Fruit fly (Drosophila melanogaster) whole organism, embryonic: ENCODE measurements around the gene CG10841.

Source experiments
- Blimp-1 ChIP-seq: fragments of 200-800 bp; sonication (Bioruptor generic); optimal IDR thresholded peaks from 3 replicates; lab custom pipeline; 2018; ENCODE audit warnings: missing biosample characterization, missing genetic modification characterization, mild to moderate bottlenecking, moderate library complexity, missing genetic modification reagents
- BtbVII ChIP-seq: fragments of 200-800 bp; sonication (Bioruptor generic); optimal IDR thresholded peaks from 3 replicates; lab custom pipeline; 2017; ENCODE audit warnings: missing biosample characterization, mild to moderate bottlenecking, missing genetic modification characterization
- CG13287 ChIP-seq: fragments of 200-800 bp; sonication (Bioruptor generic); IDR thresholded peaks from 2 replicates; pipeline ENCODE4 v1.3.6; 2022; ENCODE audit warnings: missing biosample characterization, missing genetic modification characterization; ENCODE audit not compliant: partially characterized antibody
- CG15479 ChIP-seq: fragments of 200-800 bp; sonication (Bioruptor generic); optimal IDR thresholded peaks from 3 replicates; lab custom pipeline; 2019; ENCODE audit warnings: missing biosample characterization, mild to moderate bottlenecking, missing genetic modification characterization, moderate library complexity
- CG15514 ChIP-seq: fragments of 200-800 bp; sonication (Bioruptor generic); optimal IDR thresholded peaks from 3 replicates; lab custom pipeline; 2017; ENCODE audit warnings: missing biosample characterization, missing genetic modification characterization, mild to moderate bottlenecking, moderate library complexity, missing genetic modification reagents
- CG1603 ChIP-seq: fragments of 200-800 bp; sonication (Bioruptor generic); optimal IDR thresholded peaks from 2 replicates; lab custom pipeline; 2019; ENCODE audit warnings: missing biosample characterization, mild to moderate bottlenecking, missing genetic modification characterization, moderate library complexity
- CG16815 ChIP-seq: fragments of 200-800 bp; sonication (Bioruptor generic); optimal IDR thresholded peaks from 3 replicates; lab custom pipeline; 2017; ENCODE audit warnings: missing biosample characterization, mild to moderate bottlenecking, missing genetic modification characterization
- CG17612 ChIP-seq: fragments of 200-800 bp; sonication (Bioruptor generic); IDR thresholded peaks from 2 replicates; pipeline ENCODE4 v1.3.6; 2022; ENCODE audit warnings: missing biosample characterization, missing genetic modification characterization
- CG18476 ChIP-seq: fragments of 200-800 bp; sonication (Bioruptor generic); optimal IDR thresholded peaks from 2 replicates; lab custom pipeline; 2016; ENCODE audit warnings: missing biosample characterization, mild to moderate bottlenecking, missing genetic modification characterization
- CG2120 ChIP-seq: fragments of 200-800 bp; sonication (Bioruptor generic); optimal IDR thresholded peaks from 3 replicates; lab custom pipeline; 2016; ENCODE audit warnings: missing biosample characterization, missing genetic modification characterization
- CG2889 ChIP-seq: fragments of 200-800 bp; sonication (Bioruptor generic); IDR thresholded peaks from 3 replicates; pipeline ENCODE4 v1.3.6; 2022; ENCODE audit warnings: missing biosample characterization, missing genetic modification characterization
- CG30403 ChIP-seq: fragments of 200-800 bp; sonication (Bioruptor generic); optimal IDR thresholded peaks from 3 replicates; lab custom pipeline; 2016; ENCODE audit warnings: missing biosample characterization, missing genetic modification characterization
- CG4730 ChIP-seq: fragments of 200-800 bp; sonication (Bioruptor generic); IDR thresholded peaks from 2 replicates; pipeline ENCODE4 v1.3.6; 2022; ENCODE audit warnings: missing biosample characterization, missing genetic modification characterization
- CG6689 ChIP-seq: fragments of 200-800 bp; sonication (Bioruptor generic); IDR thresholded peaks from 2 replicates; pipeline ENCODE4 v1.3.6; 2022; ENCODE audit warnings: missing biosample characterization, missing genetic modification characterization
- CG8478 ChIP-seq: fragments of >200 bp; optimal IDR thresholded peaks from 2 replicates; lab custom pipeline; 2018
- CG9932 ChIP-seq: fragments of 200-800 bp; sonication (Bioruptor generic); IDR thresholded peaks from 2 replicates; pipeline ENCODE4 v1.3.6; 2022; ENCODE audit warnings: missing biosample characterization, missing genetic modification characterization
- Drgx ChIP-seq: fragments of 200-800 bp; sonication (Bioruptor generic); IDR thresholded peaks from 2 replicates; pipeline ENCODE4 v1.3.6; 2022; ENCODE audit warnings: missing biosample characterization, missing genetic modification characterization
- ERR ChIP-seq: fragments of 200-800 bp; sonication (Bioruptor generic); optimal IDR thresholded peaks from 2 replicates; lab custom pipeline; 2016; ENCODE audit warnings: missing biosample characterization, missing genetic modification characterization
- Elba2 ChIP-seq: fragments of 200-800 bp; sonication (Bioruptor generic); optimal IDR thresholded peaks from 3 replicates; lab custom pipeline; 2016; ENCODE audit warnings: missing biosample characterization, missing genetic modification characterization
- Ets97D ChIP-seq: fragments of 200-800 bp; sonication (Bioruptor generic); optimal IDR thresholded peaks from 3 replicates; lab custom pipeline; 2016; ENCODE audit warnings: missing biosample characterization, missing genetic modification characterization
- Gug ChIP-seq: fragments of 200-800 bp; sonication (Bioruptor generic); IDR thresholded peaks from 4 replicates; pipeline ENCODE4 v1.3.6; 2022; ENCODE audit warnings: missing biosample characterization, missing genetic modification characterization
- Hsf ChIP-seq: fragments of 200-800 bp; sonication (Bioruptor generic); optimal IDR thresholded peaks from 3 replicates; lab custom pipeline; 2016; ENCODE audit warnings: missing biosample characterization, missing genetic modification characterization
- MTF-1 ChIP-seq: fragments of 200-800 bp; sonication (Bioruptor generic); optimal IDR thresholded peaks from 2 replicates; lab custom pipeline; 2018; ENCODE audit warnings: missing biosample characterization, mild to moderate bottlenecking, missing genetic modification characterization, borderline replicate concordance
- Max ChIP-seq: fragments of 200-800 bp; sonication (Bioruptor generic); optimal IDR thresholded peaks from 2 replicates; lab custom pipeline; 2016; ENCODE audit warnings: missing biosample characterization, mild to moderate bottlenecking, missing genetic modification characterization
- Med ChIP-seq: fragments of 200-800 bp; sonication (Bioruptor generic); peaks from one replicate; lab custom pipeline; 2016; ENCODE audit warnings: missing biosample characterization, missing genetic modification characterization, mild to moderate bottlenecking, inconsistent platforms, moderate library complexity
- Ravus ChIP-seq: fragments of 200-800 bp; sonication (Bioruptor generic); IDR thresholded peaks from 2 replicates; pipeline ENCODE4 v1.3.6; 2022; ENCODE audit warnings: missing biosample characterization, missing genetic modification characterization
- Rfx ChIP-seq: fragments of 200-800 bp; sonication (Bioruptor generic); IDR thresholded peaks from 2 replicates; pipeline ENCODE4 v1.3.6; 2022; ENCODE audit warnings: missing biosample characterization, missing genetic modification characterization
- ase ChIP-seq: fragments of 200-800 bp; sonication (Bioruptor generic); IDR thresholded peaks from 3 replicates; pipeline ENCODE4 v1.3.6; 2022; ENCODE audit warnings: missing biosample characterization, missing genetic modification characterization
- bab2 ChIP-seq: fragments of 200-800 bp; sonication (Bioruptor generic); optimal IDR thresholded peaks from 2 replicates; lab custom pipeline; 2016; ENCODE audit warnings: missing biosample characterization, missing genetic modification characterization
- cato ChIP-seq: fragments of 200-800 bp; sonication (Bioruptor generic); optimal IDR thresholded peaks from 2 replicates; lab custom pipeline; 2016; ENCODE audit warnings: missing biosample characterization, missing genetic modification characterization, borderline replicate concordance
- dm ChIP-seq: fragments of 200-800 bp; sonication (Bioruptor generic); optimal IDR thresholded peaks from 3 replicates; lab custom pipeline; 2016; ENCODE audit warnings: missing biosample characterization, missing genetic modification characterization
- gcm ChIP-seq: fragments of 200-800 bp; sonication (Bioruptor generic); optimal IDR thresholded peaks from 2 replicates; lab custom pipeline; 2019; ENCODE audit warnings: missing biosample characterization, mild to moderate bottlenecking, missing genetic modification characterization, moderate library complexity
- gsb ChIP-seq: fragments of 200-800 bp; sonication (Bioruptor generic); IDR thresholded peaks from 2 replicates; pipeline ENCODE4 v1.3.6; 2022; ENCODE audit warnings: missing biosample characterization, missing genetic modification characterization
- gt ChIP-seq: fragments of 200-800 bp; sonication (Bioruptor generic); IDR thresholded peaks from 2 replicates; pipeline ENCODE4 v1.3.6; 2022; ENCODE audit warnings: missing biosample characterization, missing genetic modification characterization
- h ChIP-seq: fragments of >200 bp; optimal IDR thresholded peaks from 2 replicates; lab custom pipeline; 2017
- hkb ChIP-seq, 2 experiments: fragments of 200-800 bp in 1 of 2; fragments of >200 bp in 1 of 2; sonication (Bioruptor generic) in 1 of 2; IDR thresholded peaks in 1 of 2; optimal IDR thresholded peaks in 1 of 2; 2 replicates each; pipeline versions ENCODE4 v1.3.6 to Lab custom; 2017 to 2022; ENCODE audit warnings: missing biosample characterization in 1 of 2, missing genetic modification characterization in 1 of 2
- nerfin-2 ChIP-seq: fragments of 200-800 bp; sonication (Bioruptor generic); IDR thresholded peaks from 2 replicates; pipeline ENCODE4 v1.3.6; 2022; ENCODE audit warnings: missing biosample characterization, missing genetic modification characterization; ENCODE audit not compliant: partially characterized antibody
- org-1 ChIP-seq: fragments of 200-800 bp; sonication (Bioruptor generic); optimal IDR thresholded peaks from 2 replicates; lab custom pipeline; 2017; ENCODE audit warnings: missing biosample characterization, missing genetic modification characterization
- rib ChIP-seq: fragments of 200-800 bp; sonication (Bioruptor generic); IDR thresholded peaks from 2 replicates; pipeline ENCODE4 v1.3.6; 2022; ENCODE audit warnings: missing biosample characterization, missing genetic modification characterization
- sens ChIP-seq: fragments of 200-800 bp; sonication (Bioruptor generic); peaks from one replicate; lab custom pipeline; 2016; ENCODE audit warnings: missing biosample characterization, missing genetic modification characterization
- sens-2 ChIP-seq: fragments of 200-800 bp; sonication (Bioruptor generic); IDR thresholded peaks from 2 replicates; pipeline ENCODE4 v1.3.6; 2022; ENCODE audit warnings: missing biosample characterization, missing genetic modification characterization
- sisA ChIP-seq: fragments of 200-800 bp; sonication (Bioruptor generic); IDR thresholded peaks from 2 replicates; pipeline ENCODE4 v1.3.6; 2022; ENCODE audit warnings: missing biosample characterization, missing genetic modification characterization
- slbo ChIP-seq: fragments of 200-800 bp; sonication (Bioruptor generic); IDR thresholded peaks from 2 replicates; pipeline ENCODE4 v1.3.6; 2022; ENCODE audit warnings: missing biosample characterization, missing genetic modification characterization
- slp2 ChIP-seq: fragments of 200-800 bp; sonication (Bioruptor generic); optimal IDR thresholded peaks from 2 replicates; lab custom pipeline; 2016; ENCODE audit warnings: missing biosample characterization, missing genetic modification characterization
- sna ChIP-seq: fragments of 200-800 bp; sonication (Bioruptor generic); IDR thresholded peaks from 2 replicates; pipeline ENCODE4 v1.3.6; 2022; ENCODE audit warnings: missing biosample characterization, missing genetic modification characterization; ENCODE audit not compliant: partially characterized antibody
- ttk ChIP-seq: fragments of 200-800 bp; sonication (Bioruptor generic); IDR thresholded peaks from 2 replicates; pipeline ENCODE4 v2.1.2; 2022; ENCODE audit warnings: missing biosample characterization, missing genetic modification characterization
- zf30C ChIP-seq: fragments of 200-800 bp; sonication (Bioruptor generic); optimal IDR thresholded peaks from 3 replicates; lab custom pipeline; 2018; ENCODE audit warnings: missing biosample characterization, mild to moderate bottlenecking, missing genetic modification characterization

The CG10841 gene

dm6 chr3R:13646729-13647633, 15.2 kb downstream of the CG10841 start, which contains the start of gene rin (continued):
- TF ChIP-seq Gug (GFP tag; lab: Robert Waterston, UW) (no peak), Ets97D (GFP tag; lab: Kevin White, UChicago) (peak; percentile 29), Blimp-1 (no peak), bab2 (GFP tag; lab: Kevin White, UChicago) (no peak), sens (GFP tag; lab: Kevin White, UChicago) (peak; percentile 62), CG8478 (no peak), ase (GFP tag; lab: Robert Waterston, UW) (no peak), Max (GFP tag; lab: Kevin White, UChicago) (peak; percentile 18), cato (GFP tag; lab: Kevin White, UChicago) (no peak), CG15514 (GFP tag; lab: Kevin White, UChicago) (no peak), ERR (GFP tag; lab: Kevin White, UChicago) (no peak), Med (GFP tag; lab: Kevin White, UChicago) (peak; percentile 28), gcm (no peak), gsb (GFP tag; lab: Robert Waterston, UW) (no peak), BtbVII (no peak), CG13287 (no peak), gt (GFP tag; lab: Robert Waterston, UW) (no peak), CG1603 (tag; lab: Kevin White, UChicago) (no peak), CG17612 (GFP tag; lab: Robert Waterston, UW) (no peak), Rfx (GFP tag; lab: Robert Waterston, UW) (peak; percentile 30; the same call in 1 of the 2 replicates), Hsf (peak; percentile 7), zf30C (GFP tag; lab: Kevin White, UChicago) (peak; percentile 35), h (no peak), CG15479 (GFP tag; lab: Kevin White, UChicago) (peak; percentile 42), sisA (GFP tag; lab: Robert Waterston, UW) (no peak), sens-2 (no peak), rib (GFP tag; lab: Robert Waterston, UW) (peak; percentile 39; the same call in 1 of the 2 replicates), CG9932 (peak; percentile 71), slbo (peak; percentile 27; the same call in 1 of the 2 replicates), nerfin-2 (GFP tag; lab: Robert Waterston, UW) (no peak), CG4730 (GFP tag; lab: Robert Waterston, UW) (no peak), CG18476 (no peak), CG2120 (GFP tag; lab: Kevin White, UChicago) (peak; percentile 34), CG30403 (GFP tag; lab: Kevin White, UChicago) (no peak), CG6689 (peak; percentile 84), CG2889 (no peak), CG16815 (GFP tag; lab: Kevin White, UChicago) (no peak), Ravus (GFP tag; lab: Robert Waterston, UW) (no peak), ttk (GFP tag; lab: Robert Waterston, UW) (no peak), slp2 (GFP tag; lab: Kevin White, UChicago) (peak; percentile 5), MTF-1 (GFP tag; lab: Kevin White, UChicago) (no peak), Elba2 (GFP tag; lab: Kevin White, UChicago) (no peak), sna (no peak), org-1 (no peak), hkb (optimal IDR thresholded peaks at IDR 0.05; lab: Kevin White, UChicago) (no peak), hkb (GFP tag; IDR thresholded peaks at IDR 0.05; lab: Robert Waterston, UW) (no peak), dm (peak; percentile 2), Drgx (GFP tag; lab: Robert Waterston, UW) (no peak)
